Worm (Caenorhabditis elegans) whole organism, mixed stage, embryonic: ENCODE data around the gene dmsr-12.

Source experiments
- M03D4.4 ChIP-seq: sonication (generic microtip); optimal IDR thresholded peaks from 2 replicates; lab custom pipeline; 2017; ENCODE audit warnings: mild to moderate bottlenecking, missing genetic modification characterization, missing compliant biosample characterization
- ceh-83 ChIP-seq: fragments of 200-800 bp; sonication (Bioruptor generic); optimal IDR thresholded peaks from 2 replicates; lab custom pipeline; 2018; ENCODE audit warnings: mild to moderate bottlenecking, missing genetic modification characterization, missing compliant biosample characterization
- drap-1 ChIP-seq: fragments of 200-800 bp; sonication (Bioruptor generic); optimal IDR thresholded peaks from 3 replicates; lab custom pipeline; 2018; ENCODE audit warnings: mild to moderate bottlenecking, missing genetic modification characterization, missing compliant biosample characterization
- elt-1 ChIP-seq: sonication (generic microtip); optimal IDR thresholded peaks from 2 replicates; lab custom pipeline; 2017; ENCODE audit warnings: missing genetic modification characterization, mild to moderate bottlenecking, missing compliant biosample characterization, antibody characterized with exemption, moderate library complexity, borderline replicate concordance; ENCODE audit not compliant: insufficient read depth
- elt-3 ChIP-seq: fragments of 150-350 bp; optimal IDR thresholded peaks from 2 replicates; lab custom pipeline; 2014; ENCODE audit warnings: missing biosample characterization, missing genetic modification characterization
- lsy-2 ChIP-seq: fragments of 150-350 bp; optimal IDR thresholded peaks from 2 replicates; lab custom pipeline; 2014; ENCODE audit warnings: missing biosample characterization, missing genetic modification characterization
- nhr-12 ChIP-seq: fragments of 150-350 bp; optimal IDR thresholded peaks from 2 replicates; lab custom pipeline; 2014; ENCODE audit warnings: missing biosample characterization, missing genetic modification characterization
- nhr-28 ChIP-seq: fragments of 150-350 bp; optimal IDR thresholded peaks from 2 replicates; lab custom pipeline; 2014; ENCODE audit warnings: missing biosample characterization, missing genetic modification characterization
- pha-4 ChIP-seq: fragments of 150-350 bp; optimal IDR thresholded peaks from 2 replicates; lab custom pipeline; 2018; ENCODE audit warnings: missing biosample characterization, missing genetic modification reagents, missing genetic modification characterization
- snpc-4 ChIP-seq: fragments of 150-350 bp; optimal IDR thresholded peaks from 2 replicates; lab custom pipeline; 2014; ENCODE audit warnings: missing biosample characterization, missing genetic modification characterization
- unc-62 ChIP-seq: fragments of 150-350 bp; optimal IDR thresholded peaks from 2 replicates; lab custom pipeline; 2014; ENCODE audit warnings: missing biosample characterization, missing genetic modification reagents, missing genetic modification characterization

DNA sequence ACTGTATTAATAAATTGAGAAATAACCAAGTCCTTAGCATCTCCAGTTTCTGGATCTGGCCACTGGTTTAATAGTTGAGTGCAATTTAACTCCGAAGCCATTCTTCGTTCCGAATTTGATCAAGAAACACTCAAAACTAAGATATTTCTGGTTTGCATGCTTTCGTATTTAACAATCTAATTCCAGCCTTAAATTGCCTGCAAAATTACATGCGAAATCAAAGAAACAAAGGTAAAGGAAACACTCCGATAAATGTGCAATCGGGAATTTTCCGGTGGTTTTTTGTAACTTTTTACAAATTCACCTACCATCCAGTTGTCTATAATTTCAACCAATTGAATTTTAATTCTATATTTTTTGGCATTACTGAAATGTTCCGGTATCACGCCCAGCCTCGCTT is 4.4 kb downstream of the dmsr-12 start, which contains the start of gene dmsr-10:
- TF ChIP-seq drap-1 (GFP tag; lab: Kevin White, UChicago) (no peak), unc-62 (GFP tag; lab: Kevin White, UChicago) (no peak), ceh-83 (GFP tag; lab: Kevin White, UChicago) (no peak), pha-4 (tag; lab: Kevin White, UChicago) (no peak), M03D4.4 (tag; lab: Kevin White, UChicago) (no peak), nhr-28 (no peak), elt-3 (no peak), snpc-4 (no peak), elt-1 (no peak), nhr-12 (tag; lab: Kevin White, UChicago) (no peak), lsy-2 (no peak)
